Fruit fly (Drosophila melanogaster) whole organism, larva: Measurements from ENCODE around the gene CG12194.

Source experiments
- noc ChIP-seq: fragments of 200-800 bp; sonication (Bioruptor generic); optimal IDR thresholded peaks from 3 replicates; lab custom pipeline; 2019; ENCODE audit warnings: missing biosample characterization, mild to moderate bottlenecking, missing genetic modification characterization, moderate library complexity

The CG12194 gene

DNA sequence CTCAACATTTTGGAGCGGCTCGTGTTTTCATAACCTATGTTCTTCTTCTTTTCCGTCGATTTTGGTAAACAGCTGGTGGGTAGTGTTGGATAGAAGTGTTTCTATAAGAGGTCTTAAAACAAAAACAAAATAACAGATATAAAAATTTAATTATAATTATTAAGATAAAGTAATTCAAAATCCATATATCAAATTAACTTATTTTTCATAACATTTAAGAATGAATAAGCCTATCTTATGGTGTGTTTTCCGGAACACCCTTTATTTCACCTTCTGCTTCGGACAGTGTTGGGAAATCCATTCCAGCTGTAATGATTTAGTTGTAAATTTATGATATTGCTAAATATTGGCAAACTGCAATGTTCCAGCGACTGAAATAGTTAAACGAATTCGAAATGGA, 12.2 kb downstream of the CG12194 start, which contains the start of the genes mRpS2 and Mon1:
Gene mRpS2 (minus strand): TSS at position 64 of the 400 bp plus-strand sequence.
Gene Mon1 (plus strand): TSS at position 286 of the 400 bp plus-strand sequence.
- TF ChIP-seq noc (tag; lab: Kevin White, UChicago): peak; percentile 94

DNA sequence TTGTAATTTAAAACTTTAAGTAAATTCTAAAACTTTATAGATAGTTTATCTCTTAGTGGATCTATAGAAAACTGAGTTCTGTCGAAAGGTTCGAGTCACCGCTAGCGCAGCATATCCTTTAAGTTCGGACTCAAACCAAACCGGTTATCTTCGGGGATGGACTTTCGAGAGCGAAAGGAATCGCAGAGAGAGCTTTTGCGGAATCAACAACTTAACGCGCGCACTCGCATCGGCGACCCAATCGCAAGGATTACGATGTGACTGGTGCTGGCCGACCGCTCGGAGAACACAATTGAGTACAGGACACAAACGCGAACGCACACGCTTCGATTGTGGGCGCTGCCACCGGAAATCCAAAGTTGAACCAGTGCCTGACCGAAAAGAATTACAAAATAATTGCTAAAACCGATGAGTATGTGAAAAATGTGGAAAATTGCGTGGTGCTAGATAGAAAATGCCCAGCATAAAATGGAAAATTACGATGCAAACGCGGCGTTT, 14.5 kb downstream of the CG12194 start, which contains the start of gene smog:
Gene smog (plus strand): TSS at position 260 of the 498 bp plus-strand sequence.
- TF ChIP-seq noc (tag; lab: Kevin White, UChicago): no peak

DNA sequence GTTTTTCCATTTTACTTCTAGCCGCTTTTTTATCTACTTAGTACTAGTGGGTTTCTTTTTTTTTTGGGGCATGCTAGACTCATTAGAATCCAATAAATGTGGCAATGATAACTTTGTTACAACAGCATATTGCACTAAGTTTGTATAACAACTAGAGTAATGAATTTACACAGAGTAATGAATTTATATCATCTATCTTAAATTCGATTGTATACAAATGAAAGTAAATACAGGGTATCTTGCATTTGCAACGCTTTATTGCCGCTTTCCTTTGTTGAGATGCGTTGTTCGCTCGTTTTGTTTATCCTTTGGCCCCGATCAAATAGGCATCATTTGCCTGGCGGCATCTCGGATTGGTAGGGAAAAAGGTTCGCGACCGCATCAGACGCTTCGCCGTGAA, 16.7 kb downstream of the CG12194 start:
- TF ChIP-seq noc (tag; lab: Kevin White, UChicago): no peak

DNA sequence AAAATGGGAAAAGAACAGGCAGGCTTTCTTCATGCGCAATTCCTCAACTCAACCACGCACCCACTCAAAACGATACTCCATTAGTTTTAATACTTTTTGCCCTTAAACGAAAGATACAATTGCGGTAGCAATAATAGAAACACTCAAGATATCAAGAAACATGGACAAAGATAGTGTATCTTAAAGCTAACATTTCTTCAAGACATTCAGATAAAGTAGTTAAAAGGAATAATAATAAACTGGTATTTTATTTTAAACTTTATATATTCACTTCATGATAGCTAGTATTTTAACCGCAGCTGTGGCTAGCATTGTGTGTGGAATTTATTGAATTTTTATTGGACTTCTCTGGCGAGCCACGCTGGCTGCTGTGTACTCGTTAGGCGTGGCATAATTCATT, 18.0 kb downstream of the CG12194 start:
- TF ChIP-seq noc (tag; lab: Kevin White, UChicago): peak; percentile 17

DNA sequence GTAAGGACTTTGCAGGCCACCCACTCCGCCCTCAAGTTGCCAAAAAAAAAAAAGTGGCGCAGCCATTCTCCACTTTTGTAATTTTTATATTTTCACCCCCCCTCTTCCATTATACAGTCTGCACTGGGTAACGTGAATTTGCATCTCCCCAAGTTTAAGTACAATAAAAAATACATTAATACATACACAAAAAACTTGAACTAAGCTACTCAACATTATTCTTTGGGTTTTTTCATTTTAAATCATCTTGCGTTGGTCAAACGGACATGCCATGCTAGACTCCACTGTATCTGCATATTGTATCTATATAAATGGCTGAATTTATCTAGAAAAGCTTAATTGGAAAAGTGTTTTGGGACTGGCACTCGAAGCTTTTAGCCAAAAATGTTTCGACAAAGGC, 23.4 kb downstream of the CG12194 start:
- no peak for TF ChIP-seq noc (tag; lab: Kevin White, UChicago)

DNA sequence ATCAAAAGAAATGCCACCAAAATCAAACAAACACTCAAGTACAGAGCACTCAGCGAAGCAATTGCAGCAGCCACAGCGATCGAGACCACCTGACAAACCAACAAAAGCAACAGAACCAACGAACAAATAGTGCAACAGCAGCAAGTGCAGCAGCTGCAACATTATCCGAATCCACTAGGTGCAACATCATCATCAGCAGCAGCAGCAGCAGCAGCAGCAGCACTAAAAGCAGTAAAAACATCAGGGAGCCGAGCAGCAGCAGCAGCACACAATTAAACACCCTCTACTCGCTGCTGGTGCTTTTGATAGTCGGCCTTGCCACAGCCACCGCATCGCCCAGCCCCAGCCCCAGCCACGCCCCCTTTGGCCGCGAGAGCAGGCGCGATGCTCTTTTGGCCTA, 27.3 kb downstream of the CG12194 start:
- TF ChIP-seq noc (tag; lab: Kevin White, UChicago): no peak

DNA sequence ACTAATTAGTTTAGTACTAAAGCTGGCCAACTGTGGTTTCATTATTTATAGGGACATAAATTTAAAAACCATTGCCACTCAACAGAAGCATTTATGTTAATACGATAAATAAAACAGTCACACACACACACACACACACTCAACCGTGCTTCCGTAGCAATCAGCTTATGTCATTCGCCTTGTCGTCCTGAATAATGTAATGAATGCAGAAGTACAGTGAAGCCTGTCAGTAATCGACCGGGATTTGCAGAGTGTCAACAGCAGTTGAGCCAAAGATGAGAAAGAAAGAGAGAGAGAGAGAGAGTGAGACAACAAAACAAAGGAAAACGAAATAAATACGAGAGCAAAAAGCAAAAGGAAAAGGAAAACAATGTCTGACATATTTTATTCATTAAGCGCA, 30.2 kb downstream of the CG12194 start:
- TF ChIP-seq noc (tag; lab: Kevin White, UChicago): no peak

DNA sequence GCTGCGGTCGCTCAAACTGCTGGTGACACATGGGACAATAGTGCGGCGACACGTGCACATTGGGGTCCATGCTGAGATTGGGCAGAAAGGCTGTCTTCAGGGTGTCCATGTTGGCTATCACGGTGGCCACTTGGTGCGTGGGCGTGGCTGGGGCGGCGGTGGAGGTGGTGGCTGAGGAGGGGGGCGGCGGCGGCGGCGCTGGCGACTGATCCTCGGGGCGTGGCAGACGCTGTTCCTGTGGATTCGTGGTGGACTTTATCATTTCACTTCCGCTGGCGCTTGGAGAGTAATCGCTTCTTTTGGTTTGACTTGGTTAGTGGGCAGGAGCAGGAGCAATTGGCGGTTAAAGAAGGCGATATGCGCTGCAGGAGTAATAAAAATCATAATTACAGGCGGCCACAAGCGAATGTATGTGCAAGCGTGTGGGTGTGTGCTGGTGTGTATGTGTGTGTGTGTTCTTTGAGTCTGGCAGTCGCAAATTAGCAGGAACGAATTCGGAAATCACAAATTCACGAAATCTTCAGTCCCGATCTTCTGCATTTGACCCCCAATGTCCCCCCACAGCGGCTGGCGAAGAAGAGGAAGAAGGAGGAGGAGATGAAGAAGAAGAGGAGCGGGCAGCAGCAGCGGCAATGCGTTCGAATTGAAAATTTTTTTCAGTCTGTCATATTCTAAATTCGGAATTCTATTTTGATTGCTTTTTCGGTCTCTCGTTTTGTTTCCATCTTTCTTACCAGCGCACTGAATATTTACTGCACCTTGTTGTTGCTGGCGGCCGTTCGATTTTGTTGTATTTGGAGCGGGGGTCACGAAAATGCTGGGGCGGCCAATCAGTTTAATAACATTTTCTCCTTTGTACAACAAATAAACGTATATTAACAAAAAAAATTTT, 44.2 kb downstream of the CG12194 start:
- TF ChIP-seq noc (tag; lab: Kevin White, UChicago): no peak

DNA sequence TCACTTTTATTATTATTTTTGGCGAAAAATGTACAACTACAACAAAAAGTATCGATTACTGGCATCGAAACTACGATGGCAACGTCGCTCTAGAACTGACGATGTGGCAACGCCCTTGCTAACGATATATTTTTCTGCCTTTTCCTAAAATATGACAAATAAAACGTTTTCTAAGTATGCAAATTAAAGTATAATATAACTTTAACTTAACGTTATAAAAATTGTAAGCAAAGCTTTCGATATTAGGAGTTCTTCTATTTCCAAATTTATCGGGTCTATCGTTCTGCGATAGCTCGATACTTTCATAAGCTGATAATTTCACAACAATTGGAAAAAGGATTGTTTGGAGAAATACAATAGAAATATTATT, 44.9 kb downstream of the CG12194 start, which contains the start of the genes Cf2 and CG3008:
Gene Cf2 (minus strand): TSS at position 85 of the 370 bp plus-strand sequence.
Gene CG3008 (plus strand): TSS at position 276 of the 370 bp plus-strand sequence.
- TF ChIP-seq noc (tag; lab: Kevin White, UChicago): no peak

DNA sequence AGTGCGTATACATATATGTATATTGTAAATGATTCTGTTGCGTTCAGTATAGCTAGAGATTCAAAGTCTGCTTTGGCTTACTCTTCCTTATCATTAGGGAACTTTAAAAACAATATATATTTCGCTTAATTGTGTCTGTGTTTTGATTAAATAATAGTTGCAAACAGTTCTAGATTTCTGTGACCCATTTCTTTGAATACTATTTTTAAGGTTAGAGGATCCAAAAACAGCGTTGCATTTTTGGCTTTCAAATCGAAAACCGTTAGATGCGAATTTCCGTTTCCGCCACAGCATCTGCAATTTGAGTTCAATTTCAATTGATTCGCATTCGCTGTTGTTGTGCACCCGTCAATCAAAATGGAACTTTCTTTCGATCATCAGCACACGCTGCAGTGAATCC, 48.0 kb downstream of the CG12194 start:
- no peak for TF ChIP-seq noc (tag; lab: Kevin White, UChicago)

DNA sequence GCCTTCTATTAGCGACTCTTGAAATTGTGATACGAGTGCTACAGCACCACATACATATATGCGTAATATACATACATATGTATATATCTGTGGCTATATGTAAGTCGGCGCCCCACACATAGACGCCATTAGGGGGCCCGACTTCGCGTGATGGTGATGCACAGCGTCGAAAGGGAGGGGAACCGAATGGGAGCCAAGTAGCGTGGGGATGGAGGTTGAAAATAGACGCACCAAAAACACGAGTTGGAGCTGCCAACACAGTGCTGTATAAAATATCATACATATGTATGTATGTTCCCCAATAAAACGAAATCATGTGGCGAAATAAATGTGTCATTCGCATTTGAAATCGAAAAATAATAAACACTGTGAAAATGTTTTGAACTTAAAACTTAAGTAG, 48.5 kb downstream of the CG12194 start:
- TF ChIP-seq noc (tag; lab: Kevin White, UChicago): no peak

DNA sequence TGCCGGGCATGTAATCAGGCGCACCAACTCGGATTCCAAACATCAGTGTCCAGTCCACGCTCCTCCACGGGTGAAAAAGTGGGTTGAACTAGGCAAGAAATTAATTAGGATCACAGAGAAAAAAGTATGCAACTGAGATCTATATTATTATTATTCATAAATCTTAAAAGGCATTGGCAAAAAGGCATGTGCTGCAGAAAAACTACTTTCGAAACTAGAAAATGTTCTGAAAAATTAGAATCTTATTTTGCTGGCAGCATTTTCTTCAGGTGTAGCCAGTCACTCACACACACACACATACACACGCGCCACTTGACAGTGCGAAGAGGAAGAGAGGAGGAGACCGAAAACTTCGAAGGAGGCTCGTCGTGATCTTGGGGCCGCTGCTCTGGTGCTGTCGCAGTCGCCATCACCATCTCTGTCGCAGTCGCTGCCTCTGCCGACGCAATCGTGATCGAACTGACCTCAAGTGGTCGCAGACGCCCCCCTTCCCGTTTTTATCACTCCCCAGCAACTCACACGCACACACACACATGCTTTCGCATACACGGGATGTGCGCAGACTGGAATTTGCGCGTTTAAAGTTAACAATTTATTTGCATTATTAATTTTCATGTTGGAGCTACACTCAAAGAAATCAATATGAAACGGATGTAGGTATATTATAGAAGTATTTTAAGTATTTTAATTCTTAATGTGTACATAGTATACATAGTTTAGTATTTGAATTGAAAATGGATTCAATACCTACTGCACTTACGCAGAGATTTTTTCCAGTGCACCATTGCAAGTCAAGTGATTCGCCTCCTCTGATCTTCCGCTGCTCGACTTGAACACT, 49.5 kb downstream of the CG12194 start:
- TF ChIP-seq noc (tag; lab: Kevin White, UChicago): peak; percentile 79

DNA sequence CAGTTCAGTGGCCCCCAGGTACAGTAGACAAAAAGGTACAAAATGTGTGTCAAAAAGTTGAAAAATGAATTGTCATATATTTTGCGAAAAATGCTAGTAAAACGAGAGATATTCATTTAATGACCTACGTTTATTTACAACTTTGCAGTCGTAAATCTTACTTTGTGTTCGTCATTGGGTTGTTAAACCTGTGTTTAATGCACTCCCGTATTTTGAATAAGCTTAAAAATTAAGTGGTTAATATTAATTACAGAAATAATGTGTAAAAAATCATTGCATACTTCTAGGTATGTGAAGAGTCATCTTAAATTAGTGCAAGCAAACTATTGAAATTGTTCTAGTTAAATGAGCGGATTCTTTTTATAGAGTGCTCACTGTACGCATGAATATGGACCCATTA, 50.4 kb downstream of the CG12194 start:
- TF ChIP-seq noc (tag; lab: Kevin White, UChicago): no peak

DNA sequence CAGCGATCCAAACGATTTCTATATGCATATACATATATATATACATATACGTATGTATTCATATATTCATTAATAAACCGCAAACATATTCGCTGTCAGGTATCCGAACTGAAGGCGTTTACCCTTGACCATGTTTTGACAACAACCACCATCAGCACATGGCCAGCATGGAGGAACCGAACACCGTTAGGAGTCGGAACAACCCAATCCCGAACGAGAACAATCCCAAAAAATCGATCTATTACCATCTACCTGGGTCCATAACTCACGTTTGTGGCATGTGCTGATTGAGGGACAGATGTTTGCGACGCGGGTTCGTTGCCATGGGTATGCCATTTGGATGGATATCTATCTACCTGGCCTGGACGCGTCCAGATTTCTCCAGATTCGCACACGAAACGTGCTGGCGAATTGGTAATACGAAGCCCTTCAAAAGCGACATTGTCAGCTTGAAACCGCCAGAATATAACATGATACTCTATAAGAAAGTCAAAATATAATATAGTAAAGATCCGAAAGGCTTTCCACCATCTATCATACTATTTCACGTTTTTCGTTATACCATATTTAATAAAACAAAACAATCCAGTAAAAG, 51.4 kb downstream of the CG12194 start, which contains the start of gene CG15625:
Gene CG15625 (plus strand): TSS at position 545 of the 595 bp plus-strand sequence.
- no peak for TF ChIP-seq noc (tag; lab: Kevin White, UChicago)
